Fruit fly (Drosophila melanogaster) whole organism, embryonic: ENCODE measurements around the gene rk.

Source experiments
- Abd-B ChIP-seq: fragments of 200-800 bp; sonication (Bioruptor generic); optimal IDR thresholded peaks from 2 replicates; lab custom pipeline; 2018; ENCODE audit warnings: missing biosample characterization, mild to moderate bottlenecking, missing genetic modification characterization, moderate library complexity
- Ada2b ChIP-seq: fragments of 200-800 bp; sonication (Bioruptor generic); IDR thresholded peaks from 2 replicates; pipeline ENCODE4 v1.3.6; 2022; ENCODE audit warnings: missing biosample characterization, missing genetic modification characterization
- Bdp1 ChIP-seq: fragments of 200-800 bp; sonication (Bioruptor generic); optimal IDR thresholded peaks from 3 replicates; lab custom pipeline; 2016; ENCODE audit warnings: missing biosample characterization, missing genetic modification characterization
- CG10147 ChIP-seq: fragments of 200-800 bp; sonication (Bioruptor generic); optimal IDR thresholded peaks from 2 replicates; lab custom pipeline; 2019; ENCODE audit warnings: missing biosample characterization, mild to moderate bottlenecking, missing genetic modification characterization, moderate library complexity
- CG10321 ChIP-seq: fragments of 200-800 bp; sonication (Bioruptor generic); IDR thresholded peaks from 2 replicates; pipeline ENCODE4 v1.3.6; 2022; ENCODE audit warnings: missing biosample characterization, missing genetic modification characterization
- CG11456 ChIP-seq: fragments of 200-800 bp; sonication (Bioruptor generic); IDR thresholded peaks from 3 replicates; pipeline ENCODE4 v1.3.6; 2022; ENCODE audit warnings: missing biosample characterization, missing genetic modification characterization
- CG11695 ChIP-seq: fragments of 200-800 bp; sonication (Bioruptor generic); IDR thresholded peaks from 3 replicates; pipeline ENCODE4 v1.3.6; 2022; ENCODE audit warnings: missing biosample characterization, missing genetic modification characterization
- CG12071 ChIP-seq: fragments of 200-800 bp; sonication (Bioruptor generic); optimal IDR thresholded peaks from 3 replicates; lab custom pipeline; 2018; ENCODE audit warnings: missing biosample characterization, mild to moderate bottlenecking, missing genetic modification characterization
- CG16815 ChIP-seq: fragments of 200-800 bp; sonication (Bioruptor generic); optimal IDR thresholded peaks from 3 replicates; lab custom pipeline; 2017; ENCODE audit warnings: missing biosample characterization, mild to moderate bottlenecking, missing genetic modification characterization
- CG17328 ChIP-seq: fragments of 200-800 bp; sonication (Bioruptor generic); IDR thresholded peaks from 2 replicates; pipeline ENCODE4 v1.3.6; 2022; ENCODE audit warnings: missing biosample characterization, missing genetic modification characterization
- CG17361 ChIP-seq: fragments of 200-800 bp; sonication (Bioruptor generic); IDR thresholded peaks from 3 replicates; pipeline ENCODE4 v1.3.6; 2022; ENCODE audit warnings: missing biosample characterization, missing genetic modification characterization
- CG2712 ChIP-seq: fragments of 200-800 bp; optimal IDR thresholded peaks from 3 replicates; lab custom pipeline; 2019; ENCODE audit warnings: missing biosample characterization, mild to moderate bottlenecking, missing genetic modification characterization, moderate library complexity
- CG2889 ChIP-seq: fragments of 200-800 bp; sonication (Bioruptor generic); IDR thresholded peaks from 3 replicates; pipeline ENCODE4 v1.3.6; 2022; ENCODE audit warnings: missing biosample characterization, missing genetic modification characterization
- CG3838 ChIP-seq: fragments of 200-800 bp; sonication (Bioruptor generic); optimal IDR thresholded peaks from 3 replicates; lab custom pipeline; 2016; ENCODE audit warnings: missing biosample characterization, missing genetic modification characterization
- CG43689 ChIP-seq: fragments of 200-800 bp; sonication (Bioruptor generic); IDR thresholded peaks from 2 replicates; pipeline ENCODE4 v1.3.6; 2022; ENCODE audit warnings: missing biosample characterization, missing genetic modification characterization
- CG6765 ChIP-seq: fragments of 200-800 bp; sonication (Bioruptor generic); optimal IDR thresholded peaks from 3 replicates; lab custom pipeline; 2017; ENCODE audit warnings: missing biosample characterization, mild to moderate bottlenecking, missing genetic modification characterization
- CG7963 ChIP-seq: fragments of 200-800 bp; sonication (Bioruptor generic); IDR thresholded peaks from 3 replicates; pipeline ENCODE4 v1.3.6; 2022; ENCODE audit warnings: missing biosample characterization, missing genetic modification characterization; ENCODE audit not compliant: partially characterized antibody
- CG9797 ChIP-seq: fragments of 200-800 bp; sonication (Bioruptor generic); optimal IDR thresholded peaks from 3 replicates; lab custom pipeline; 2018; ENCODE audit warnings: missing biosample characterization, mild to moderate bottlenecking, missing genetic modification characterization
- CoRest ChIP-seq: fragments of 200-800 bp; sonication (Bioruptor generic); optimal IDR thresholded peaks from 3 replicates; lab custom pipeline; 2018; ENCODE audit warnings: missing biosample characterization, mild to moderate bottlenecking, missing genetic modification characterization, moderate library complexity
- CrebB ChIP-seq: fragments of 200-800 bp; sonication (Bioruptor generic); optimal IDR thresholded peaks from 3 replicates; lab custom pipeline; 2018; ENCODE audit warnings: missing biosample characterization, mild to moderate bottlenecking, missing genetic modification characterization
- Dref ChIP-seq: fragments of 200-800 bp; sonication (Bioruptor generic); IDR thresholded peaks from 2 replicates; pipeline ENCODE4 v1.3.6; 2022; ENCODE audit warnings: missing biosample characterization, missing genetic modification characterization
- HHEX ChIP-seq: fragments of 200-800 bp; sonication (Bioruptor generic); optimal IDR thresholded peaks from 3 replicates; lab custom pipeline; 2017; ENCODE audit warnings: missing biosample characterization, mild to moderate bottlenecking, missing genetic modification characterization, missing genetic modification reagents
- Hmr ChIP-seq: fragments of 200-800 bp; sonication (Bioruptor generic); optimal IDR thresholded peaks from 3 replicates; lab custom pipeline; 2017; ENCODE audit warnings: mild to moderate bottlenecking, missing biosample characterization, missing genetic modification reagents, missing genetic modification characterization
- Hmx ChIP-seq: fragments of 200-800 bp; sonication (Bioruptor generic); optimal IDR thresholded peaks from 2 replicates; lab custom pipeline; 2016; ENCODE audit warnings: missing biosample characterization, missing genetic modification characterization
- Lim3 ChIP-seq: fragments of 200-800 bp; sonication (Bioruptor generic); IDR thresholded peaks from 2 replicates; pipeline ENCODE4 v1.3.6; 2022; ENCODE audit warnings: missing biosample characterization, missing genetic modification characterization
- MBD-R2 ChIP-seq: fragments of 200-800 bp; sonication (Bioruptor generic); IDR thresholded peaks from 2 replicates; pipeline ENCODE4 v1.3.6; 2022; ENCODE audit warnings: missing biosample characterization, missing genetic modification characterization
- Meics ChIP-seq: fragments of 200-800 bp; sonication (Bioruptor generic); optimal IDR thresholded peaks from 2 replicates; lab custom pipeline; 2017; ENCODE audit warnings: missing biosample characterization, mild to moderate bottlenecking, missing genetic modification characterization
- Six4 ChIP-seq: fragments of 200-800 bp; sonication (Bioruptor generic); optimal IDR thresholded peaks from 2 replicates; lab custom pipeline; 2016; ENCODE audit warnings: missing biosample characterization, missing genetic modification characterization
- Sox100B ChIP-seq: fragments of 200-800 bp; sonication (Bioruptor generic); optimal IDR thresholded peaks from 3 replicates; lab custom pipeline; 2018; ENCODE audit warnings: missing biosample characterization, mild to moderate bottlenecking, missing genetic modification characterization
- Xrp1 ChIP-seq: fragments of 200-800 bp; sonication (Bioruptor generic); IDR thresholded peaks from 2 replicates; pipeline ENCODE4 v1.3.6; 2022; ENCODE audit warnings: missing biosample characterization, missing genetic modification characterization
- ara ChIP-seq: fragments of 200-800 bp; sonication (Bioruptor generic); IDR thresholded peaks from 2 replicates; pipeline ENCODE4 v1.3.6; 2022; ENCODE audit warnings: missing biosample characterization, missing genetic modification characterization
- az2 ChIP-seq: fragments of 200-800 bp; sonication (Bioruptor generic); optimal IDR thresholded peaks from 3 replicates; lab custom pipeline; 2016; ENCODE audit warnings: missing biosample characterization, missing genetic modification characterization
- cwo ChIP-seq: fragments of 200-800 bp; sonication (Bioruptor generic); optimal IDR thresholded peaks from 3 replicates; lab custom pipeline; 2017; ENCODE audit warnings: missing biosample characterization, missing genetic modification characterization, mild to moderate bottlenecking, moderate library complexity, missing genetic modification reagents
- dmrt99B ChIP-seq: fragments of 200-800 bp; sonication (Bioruptor generic); optimal IDR thresholded peaks from 2 replicates; lab custom pipeline; 2018; ENCODE audit warnings: missing biosample characterization, mild to moderate bottlenecking, missing genetic modification characterization, moderate library complexity
- eve ChIP-seq, 2 experiments: fragments of >200 bp; optimal IDR thresholded peaks; 2 replicates each; lab custom pipeline; 2017; ENCODE audit warnings: missing biosample characterization in 2 of 2, missing genetic modification characterization in 2 of 2
- gem ChIP-seq: fragments of 200-800 bp; sonication (Bioruptor generic); optimal IDR thresholded peaks from 2 replicates; lab custom pipeline; 2019; ENCODE audit warnings: missing biosample characterization, mild to moderate bottlenecking, missing genetic modification characterization, moderate library complexity
- grau ChIP-seq: fragments of 200-800 bp; optimal IDR thresholded peaks from 3 replicates; lab custom pipeline; 2019; ENCODE audit warnings: missing biosample characterization, mild to moderate bottlenecking, missing genetic modification characterization, moderate library complexity
- grn ChIP-seq: fragments of 200-800 bp; sonication (Bioruptor generic); optimal IDR thresholded peaks from 3 replicates; lab custom pipeline; 2017; ENCODE audit warnings: missing biosample characterization, missing genetic modification characterization
- gro ChIP-seq: fragments of 200-800 bp; sonication (Bioruptor generic); optimal IDR thresholded peaks from 2 replicates; lab custom pipeline; 2016; ENCODE audit warnings: missing biosample characterization, missing genetic modification characterization
- jing ChIP-seq: fragments of 200-800 bp; sonication (Bioruptor generic); optimal IDR thresholded peaks from 2 replicates; lab custom pipeline; 2018; ENCODE audit warnings: missing biosample characterization, mild to moderate bottlenecking, missing genetic modification characterization
- knrl ChIP-seq: fragments of 200-800 bp; sonication (Bioruptor generic); IDR thresholded peaks from 3 replicates; pipeline ENCODE4 v1.3.6; 2022; ENCODE audit warnings: missing biosample characterization, missing genetic modification characterization; ENCODE audit not compliant: partially characterized antibody
- mirr ChIP-seq: fragments of 200-800 bp; sonication (Bioruptor generic); optimal IDR thresholded peaks from 3 replicates; lab custom pipeline; 2018; ENCODE audit warnings: missing biosample characterization, mild to moderate bottlenecking, missing genetic modification characterization
- nerfin-1 ChIP-seq: fragments of 200-800 bp; sonication (Bioruptor generic); optimal IDR thresholded peaks from 3 replicates; lab custom pipeline; 2019; ENCODE audit warnings: missing biosample characterization, mild to moderate bottlenecking, missing genetic modification characterization, moderate library complexity
- org-1 ChIP-seq: fragments of 200-800 bp; sonication (Bioruptor generic); optimal IDR thresholded peaks from 2 replicates; lab custom pipeline; 2017; ENCODE audit warnings: missing biosample characterization, missing genetic modification characterization
- pan ChIP-seq, 4 experiments: fragments of >200 bp in 3 of 4; fragments of 200-800 bp in 1 of 4; sonication (Bioruptor generic) in 1 of 4; optimal IDR thresholded peaks in 3 of 4; IDR thresholded peaks in 1 of 4; 2 replicates each; pipeline versions ENCODE4 v1.3.6 to Lab custom; 2017 to 2022; ENCODE audit warnings: missing biosample characterization in 2 of 4, missing genetic modification characterization in 2 of 4, mixed read lengths in 1 of 4
- pros ChIP-seq: fragments of 200-800 bp; sonication (Bioruptor generic); optimal IDR thresholded peaks from 3 replicates; lab custom pipeline; 2019; ENCODE audit warnings: missing biosample characterization, mild to moderate bottlenecking, missing genetic modification characterization, moderate library complexity
- ranshi ChIP-seq: fragments of 200-800 bp; sonication (Bioruptor generic); IDR thresholded peaks from 2 replicates; pipeline ENCODE4 v1.3.6; 2022; ENCODE audit warnings: missing biosample characterization, missing genetic modification characterization
- sd ChIP-seq: fragments of 200-800 bp; sonication (Bioruptor generic); optimal IDR thresholded peaks from 3 replicates; lab custom pipeline; 2018; ENCODE audit warnings: missing biosample characterization, mild to moderate bottlenecking, missing genetic modification characterization, moderate library complexity
- slou ChIP-seq: fragments of 200-800 bp; sonication (Bioruptor generic); optimal IDR thresholded peaks from 3 replicates; lab custom pipeline; 2016; ENCODE audit warnings: missing biosample characterization, missing genetic modification characterization
- toy ChIP-seq: fragments of 200-800 bp; sonication (Bioruptor generic); IDR thresholded peaks from 2 replicates; pipeline ENCODE4 v1.3.6; 2022; ENCODE audit warnings: missing biosample characterization, missing genetic modification characterization
- unc-4 ChIP-seq: fragments of 200-800 bp; sonication (Bioruptor generic); IDR thresholded peaks from 2 replicates; pipeline ENCODE4 v1.3.6; 2022; ENCODE audit warnings: missing biosample characterization, missing genetic modification characterization; ENCODE audit not compliant: partially characterized antibody

Gene rk

dm6 chr2L:14024746-14025105, 23.7 kb upstream of the rk start (continued):
- TF ChIP-seq CG2889, result no peak
- no peak for TF ChIP-seq sd
- no peak for TF ChIP-seq Hmx (GFP tag; lab: Kevin White, UChicago)
- TF ChIP-seq ranshi (GFP tag; lab: Robert Waterston, UW), result peak; percentile 20; the same call in 1 of the 2 replicates
- TF ChIP-seq Hmr, result no peak
- no peak for TF ChIP-seq nerfin-1 (tag; lab: Kevin White, UChicago)
- no peak for TF ChIP-seq knrl (GFP tag; lab: Robert Waterston, UW)
- TF ChIP-seq Dref (GFP tag; lab: Robert Waterston, UW), result no peak
- TF ChIP-seq pros, result no peak
- TF ChIP-seq Ada2b, result no peak
- TF ChIP-seq CG12071 (GFP tag; lab: Kevin White, UChicago), result no peak
- TF ChIP-seq Sox100B (GFP tag; lab: Kevin White, UChicago), result no peak
- TF ChIP-seq Meics (GFP tag; lab: Kevin White, UChicago), result no peak
- TF ChIP-seq CG17328 (GFP tag; lab: Robert Waterston, UW), result peak; percentile 22; the same call in 1 of the 2 replicates
- TF ChIP-seq CG3838 (GFP tag; lab: Kevin White, UChicago), result no peak
- TF ChIP-seq CG9797 (GFP tag; lab: Kevin White, UChicago), result no peak
- TF ChIP-seq CG7963 (GFP tag; lab: Robert Waterston, UW), result no peak
- no peak for TF ChIP-seq CrebB (tag; lab: Kevin White, UChicago)
- TF ChIP-seq eve (GFP tag; optimal IDR thresholded peaks at IDR 0.05; lab: Kevin White, UChicago), result peak in 1 of 2 experiments; percentile 60
- peak; percentile 71 for TF ChIP-seq grau
- TF ChIP-seq az2 (GFP tag; lab: Kevin White, UChicago), result peak; percentile 22
- no peak for TF ChIP-seq mirr (GFP tag; lab: Kevin White, UChicago)
- peak; percentile 26; the same call in 1 of the 2 replicates for TF ChIP-seq ara (GFP tag; lab: Robert Waterston, UW)
- no peak for TF ChIP-seq org-1 (GFP tag; lab: Kevin White, UChicago)
- peak; percentile 65 for TF ChIP-seq dmrt99B (tag; lab: Kevin White, UChicago)
- TF ChIP-seq cwo, result no peak
- TF ChIP-seq Six4 (GFP tag; lab: Kevin White, UChicago), result no peak
- TF ChIP-seq CG43689 (GFP tag; lab: Robert Waterston, UW), result no peak
- TF ChIP-seq gro (GFP tag; lab: Kevin White, UChicago), result no peak
- no peak for TF ChIP-seq grn (GFP tag; lab: Kevin White, UChicago)
- TF ChIP-seq CG6765 (GFP tag; lab: Kevin White, UChicago), result no peak
- no peak for TF ChIP-seq slou (GFP tag; lab: Kevin White, UChicago)
- peak; percentile 48; the same call in 1 of the 3 replicates for TF ChIP-seq CG17361
- peak; percentile 69 for TF ChIP-seq CoRest
- no peak for TF ChIP-seq CG11695 (GFP tag; lab: Robert Waterston, UW)
- peak; percentile 34 for TF ChIP-seq jing (GFP tag; lab: Kevin White, UChicago)
- no peak for TF ChIP-seq CG11456 (GFP tag; lab: Robert Waterston, UW)
- TF ChIP-seq unc-4 (GFP tag; lab: Robert Waterston, UW), result no peak
- no peak for TF ChIP-seq pan (optimal IDR thresholded peaks at IDR 0.05; lab: Kevin White, UChicago)
- peak in 1 of 2 experiments; percentile 22 for TF ChIP-seq pan (GFP tag; optimal IDR thresholded peaks at IDR 0.05 in 1 of 2, IDR thresholded peaks at IDR 0.05 in 1 of 2)
- no peak for TF ChIP-seq HHEX (GFP tag; lab: Kevin White, UChicago)
- peak; percentile 6 for TF ChIP-seq CG16815 (GFP tag; lab: Kevin White, UChicago)
- peak; percentile 79 for TF ChIP-seq gem (tag; lab: Kevin White, UChicago)
- TF ChIP-seq Abd-B (GFP tag; lab: Kevin White, UChicago), result peak; percentile 58
- no peak for TF ChIP-seq CG10321 (GFP tag; lab: Robert Waterston, UW)
- TF ChIP-seq Lim3 (GFP tag; lab: Robert Waterston, UW), result no peak
- TF ChIP-seq Xrp1 (GFP tag; lab: Robert Waterston, UW), result no peak
- peak; percentile 36 for TF ChIP-seq CG10147 (GFP tag; lab: Kevin White, UChicago)
- peak; percentile 51 for TF ChIP-seq CG2712 (tag; lab: Kevin White, UChicago)
- TF ChIP-seq MBD-R2, result no peak
- TF ChIP-seq toy, result no peak
- TF ChIP-seq Bdp1 (GFP tag; lab: Kevin White, UChicago), result no peak
